Fruit fly (Drosophila melanogaster) whole organism, embryonic: ENCODE measurements around the gene CG12594.

ENCODE experiments used
- ATbp ChIP-seq: fragments of 200-800 bp; sonication (Bioruptor generic); optimal IDR thresholded peaks from 2 replicates; lab custom pipeline; 2017; ENCODE audit warnings: missing biosample characterization, mild to moderate bottlenecking, missing genetic modification characterization, missing genetic modification reagents
- Blimp-1 ChIP-seq: fragments of 200-800 bp; sonication (Bioruptor generic); optimal IDR thresholded peaks from 3 replicates; lab custom pipeline; 2018; ENCODE audit warnings: missing biosample characterization, missing genetic modification characterization, mild to moderate bottlenecking, moderate library complexity, missing genetic modification reagents
- CG10462 ChIP-seq: fragments of 200-800 bp; sonication (Bioruptor generic); optimal IDR thresholded peaks from 2 replicates; lab custom pipeline; 2016; ENCODE audit warnings: missing biosample characterization, missing genetic modification characterization
- CG10979 ChIP-seq: fragments of 200-800 bp; sonication (Bioruptor generic); optimal IDR thresholded peaks from 2 replicates; lab custom pipeline; 2018; ENCODE audit warnings: missing biosample characterization, mild to moderate bottlenecking, missing genetic modification characterization, moderate library complexity
- CG11247 ChIP-seq: fragments of 200-800 bp; sonication (Bioruptor generic); IDR thresholded peaks from 2 replicates; pipeline ENCODE4 v1.3.6; 2022; ENCODE audit warnings: missing biosample characterization, missing genetic modification characterization
- CG12659 ChIP-seq: fragments of 200-800 bp; sonication (Bioruptor generic); optimal IDR thresholded peaks from 3 replicates; lab custom pipeline; 2017; ENCODE audit warnings: mild to moderate bottlenecking, missing biosample characterization, missing genetic modification reagents, missing genetic modification characterization
- CG14014 ChIP-seq: fragments of 200-800 bp; sonication (Bioruptor generic); IDR thresholded peaks from 2 replicates; pipeline ENCODE4 v1.3.6; 2022; ENCODE audit warnings: missing biosample characterization, missing genetic modification characterization
- CG17186 ChIP-seq: fragments of 200-800 bp; sonication (Bioruptor generic); optimal IDR thresholded peaks from 3 replicates; lab custom pipeline; 2017; ENCODE audit warnings: missing biosample characterization, missing genetic modification reagents, missing genetic modification characterization
- CG17328 ChIP-seq: fragments of 200-800 bp; sonication (Bioruptor generic); IDR thresholded peaks from 2 replicates; pipeline ENCODE4 v1.3.6; 2022; ENCODE audit warnings: missing biosample characterization, missing genetic modification characterization
- CG17361 ChIP-seq: fragments of 200-800 bp; sonication (Bioruptor generic); IDR thresholded peaks from 3 replicates; pipeline ENCODE4 v1.3.6; 2022; ENCODE audit warnings: missing biosample characterization, missing genetic modification characterization
- CG18262 ChIP-seq: fragments of 200-800 bp; optimal IDR thresholded peaks from 3 replicates; lab custom pipeline; 2019; ENCODE audit warnings: missing biosample characterization, mild to moderate bottlenecking, missing genetic modification characterization, moderate library complexity
- CG34422 ChIP-seq: fragments of 200-800 bp; sonication (Bioruptor generic); IDR thresholded peaks from 3 replicates; pipeline ENCODE4 v1.3.6; 2022; ENCODE audit warnings: missing biosample characterization, missing genetic modification characterization
- CG4707 ChIP-seq: fragments of 200-800 bp; sonication (Bioruptor generic); optimal IDR thresholded peaks from 2 replicates; lab custom pipeline; 2018; ENCODE audit warnings: missing biosample characterization, mild to moderate bottlenecking, missing genetic modification characterization, moderate library complexity
- CG6175 ChIP-seq: fragments of 200-800 bp; sonication (Bioruptor generic); IDR thresholded peaks from 3 replicates; pipeline ENCODE4 v1.3.6; 2022; ENCODE audit warnings: missing biosample characterization, missing genetic modification characterization
- CG8290 ChIP-seq, 3 experiments: fragments of 200-800 bp; sonication (Bioruptor generic); optimal IDR thresholded peaks; 2 replicates each; lab custom pipeline; 2016 to 2019; ENCODE audit warnings: missing biosample characterization in 3 of 3, missing genetic modification characterization in 3 of 3, mild to moderate bottlenecking in 2 of 3, moderate library complexity in 1 of 3
- CG8944 ChIP-seq: fragments of 200-800 bp; sonication (Bioruptor generic); optimal IDR thresholded peaks from 3 replicates; lab custom pipeline; 2016; ENCODE audit warnings: missing biosample characterization, missing genetic modification characterization
- CG9215 ChIP-seq: fragments of 200-800 bp; sonication (Bioruptor generic); IDR thresholded peaks from 2 replicates; pipeline ENCODE4 v1.3.6; 2022; ENCODE audit warnings: missing biosample characterization, missing genetic modification characterization
- CrebB ChIP-seq: fragments of 200-800 bp; sonication (Bioruptor generic); optimal IDR thresholded peaks from 3 replicates; lab custom pipeline; 2018; ENCODE audit warnings: missing biosample characterization, mild to moderate bottlenecking, missing genetic modification characterization
- Drgx ChIP-seq: fragments of 200-800 bp; sonication (Bioruptor generic); IDR thresholded peaks from 2 replicates; pipeline ENCODE4 v1.3.6; 2022; ENCODE audit warnings: missing biosample characterization, missing genetic modification characterization
- Meics ChIP-seq: fragments of 200-800 bp; sonication (Bioruptor generic); optimal IDR thresholded peaks from 2 replicates; lab custom pipeline; 2017; ENCODE audit warnings: missing biosample characterization, mild to moderate bottlenecking, missing genetic modification characterization
- Mes4 ChIP-seq: fragments of 200-800 bp; sonication (Bioruptor generic); optimal IDR thresholded peaks from 2 replicates; lab custom pipeline; 2016; ENCODE audit warnings: missing biosample characterization, missing genetic modification characterization
- Myb ChIP-seq: fragments of 200-800 bp; sonication (Bioruptor generic); optimal IDR thresholded peaks from 2 replicates; lab custom pipeline; 2016; ENCODE audit warnings: missing biosample characterization, missing genetic modification characterization
- NC2α ChIP-seq: fragments of 200-800 bp; sonication (Bioruptor generic); optimal IDR thresholded peaks from 2 replicates; lab custom pipeline; 2016; ENCODE audit warnings: missing biosample characterization, missing genetic modification characterization
- Opbp ChIP-seq: fragments of 200-800 bp; sonication (Bioruptor generic); IDR thresholded peaks from 3 replicates; pipeline ENCODE4 v1.3.6; 2022; ENCODE audit warnings: missing biosample characterization, missing genetic modification characterization; ENCODE audit not compliant: partially characterized antibody
- Ptx1 ChIP-seq: fragments of 200-800 bp; sonication (Bioruptor generic); IDR thresholded peaks from 2 replicates; pipeline ENCODE4 v1.3.6; 2022; ENCODE audit warnings: missing biosample characterization, missing genetic modification characterization
- Ravus ChIP-seq: fragments of 200-800 bp; sonication (Bioruptor generic); IDR thresholded peaks from 2 replicates; pipeline ENCODE4 v1.3.6; 2022; ENCODE audit warnings: missing biosample characterization, missing genetic modification characterization
- Rx ChIP-seq: fragments of 200-800 bp; sonication (Bioruptor generic); IDR thresholded peaks from 2 replicates; pipeline ENCODE4 v1.3.6; 2022; ENCODE audit warnings: missing biosample characterization, missing genetic modification characterization
- Sin3A ChIP-seq: fragments of >200 bp; optimal IDR thresholded peaks from 2 replicates; lab custom pipeline; 2018
- Sox102F ChIP-seq: fragments of 200-800 bp; sonication (Bioruptor generic); optimal IDR thresholded peaks from 2 replicates; lab custom pipeline; 2018; ENCODE audit warnings: missing biosample characterization, mild to moderate bottlenecking, missing genetic modification characterization, moderate library complexity
- Ssrp ChIP-seq: fragments of 200-800 bp; sonication (Bioruptor generic); optimal IDR thresholded peaks from 2 replicates; lab custom pipeline; 2018; ENCODE audit warnings: missing biosample characterization, mild to moderate bottlenecking, missing genetic modification characterization, moderate library complexity
- Xrp1 ChIP-seq: fragments of 200-800 bp; sonication (Bioruptor generic); IDR thresholded peaks from 2 replicates; pipeline ENCODE4 v1.3.6; 2022; ENCODE audit warnings: missing biosample characterization, missing genetic modification characterization
- amos ChIP-seq: fragments of 200-800 bp; sonication (Bioruptor generic); IDR thresholded peaks from 2 replicates; pipeline ENCODE4 v1.3.6; 2022; ENCODE audit warnings: missing biosample characterization, missing genetic modification characterization; ENCODE audit not compliant: partially characterized antibody
- crp ChIP-seq, 2 experiments: fragments of 200-800 bp; sonication (Bioruptor generic); optimal IDR thresholded peaks; 2 replicates in 1 of 2; 3 replicates in 1 of 2; lab custom pipeline; 2017; ENCODE audit warnings: missing biosample characterization in 2 of 2, missing genetic modification characterization in 2 of 2, mild to moderate bottlenecking in 1 of 2, moderate library complexity in 1 of 2
- dmrt99B ChIP-seq: fragments of 200-800 bp; sonication (Bioruptor generic); optimal IDR thresholded peaks from 2 replicates; lab custom pipeline; 2018; ENCODE audit warnings: missing biosample characterization, mild to moderate bottlenecking, missing genetic modification characterization, moderate library complexity
- emc ChIP-seq: fragments of 200-800 bp; sonication (Bioruptor generic); optimal IDR thresholded peaks from 2 replicates; lab custom pipeline; 2016; ENCODE audit warnings: missing biosample characterization, missing genetic modification characterization
- gsb-n ChIP-seq: fragments of 200-800 bp; sonication (Bioruptor generic); optimal IDR thresholded peaks from 3 replicates; lab custom pipeline; 2018; ENCODE audit warnings: missing biosample characterization, mild to moderate bottlenecking, missing genetic modification characterization
- hkb ChIP-seq, 2 experiments: fragments of 200-800 bp in 1 of 2; fragments of >200 bp in 1 of 2; sonication (Bioruptor generic) in 1 of 2; IDR thresholded peaks in 1 of 2; optimal IDR thresholded peaks in 1 of 2; 2 replicates each; pipeline versions ENCODE4 v1.3.6 to Lab custom; 2017 to 2022; ENCODE audit warnings: missing biosample characterization in 1 of 2, missing genetic modification characterization in 1 of 2
- jumu ChIP-seq: fragments of 200-800 bp; sonication (Bioruptor generic); optimal IDR thresholded peaks from 3 replicates; lab custom pipeline; 2016; ENCODE audit warnings: missing biosample characterization, missing genetic modification characterization
- lbe ChIP-seq: fragments of 200-800 bp; sonication (Bioruptor generic); optimal IDR thresholded peaks from 2 replicates; lab custom pipeline; 2016; ENCODE audit warnings: missing biosample characterization, mild to moderate bottlenecking, missing genetic modification characterization
- lov ChIP-seq, 2 experiments: fragments of 200-800 bp in 1 of 2; fragments of >200 bp in 1 of 2; sonication (Bioruptor generic) in 1 of 2; IDR thresholded peaks in 1 of 2; optimal IDR thresholded peaks in 1 of 2; 2 replicates in 1 of 2; 3 replicates in 1 of 2; pipeline versions ENCODE4 v1.3.6 to Lab custom; 2017 to 2022; ENCODE audit warnings: missing biosample characterization in 1 of 2, missing genetic modification characterization in 1 of 2
- nerfin-2 ChIP-seq: fragments of 200-800 bp; sonication (Bioruptor generic); IDR thresholded peaks from 2 replicates; pipeline ENCODE4 v1.3.6; 2022; ENCODE audit warnings: missing biosample characterization, missing genetic modification characterization; ENCODE audit not compliant: partially characterized antibody
- odd ChIP-seq: fragments of 200-800 bp; sonication (Bioruptor generic); optimal IDR thresholded peaks from 2 replicates; lab custom pipeline; 2017; ENCODE audit warnings: missing biosample characterization, mild to moderate bottlenecking, missing genetic modification characterization
- phol ChIP-seq: fragments of 200-800 bp; sonication (Bioruptor generic); optimal IDR thresholded peaks from 3 replicates; lab custom pipeline; 2018; ENCODE audit warnings: missing biosample characterization, mild to moderate bottlenecking, missing genetic modification characterization, moderate library complexity
- sd ChIP-seq: fragments of 200-800 bp; sonication (Bioruptor generic); optimal IDR thresholded peaks from 3 replicates; lab custom pipeline; 2018; ENCODE audit warnings: missing biosample characterization, mild to moderate bottlenecking, missing genetic modification characterization, moderate library complexity
- slp2 ChIP-seq: fragments of 200-800 bp; sonication (Bioruptor generic); optimal IDR thresholded peaks from 2 replicates; lab custom pipeline; 2016; ENCODE audit warnings: missing biosample characterization, missing genetic modification characterization
- so ChIP-seq: fragments of 200-800 bp; sonication (Bioruptor generic); IDR thresholded peaks from 3 replicates; pipeline ENCODE4 v1.3.6; 2022; ENCODE audit warnings: missing biosample characterization, missing genetic modification characterization
- ttk ChIP-seq: fragments of 200-800 bp; sonication (Bioruptor generic); IDR thresholded peaks from 2 replicates; pipeline ENCODE4 v2.1.2; 2022; ENCODE audit warnings: missing biosample characterization, missing genetic modification characterization
- tup ChIP-seq: fragments of 200-800 bp; sonication (Bioruptor generic); optimal IDR thresholded peaks from 2 replicates; lab custom pipeline; 2016; ENCODE audit warnings: missing biosample characterization, mild to moderate bottlenecking, missing genetic modification characterization, moderate library complexity
- wek ChIP-seq: fragments of 200-800 bp; sonication (Bioruptor generic); optimal IDR thresholded peaks from 3 replicates; lab custom pipeline; 2018; ENCODE audit warnings: missing biosample characterization, mild to moderate bottlenecking, missing genetic modification characterization, moderate library complexity

CG12594 gene

dm6 chr3R:11773999-11774397, 52.5 kb downstream of the CG12594 start (continued):
- TF ChIP-seq CG4707 (GFP tag; lab: Kevin White, UChicago) (no peak), Ptx1 (GFP tag; lab: Robert Waterston, UW) (peak; percentile 67), CG8290 (GFP tag; optimal IDR thresholded peaks at IDR 0.05; lab: Kevin White, UChicago) (peak; percentile 19), CG8290 (tag; optimal IDR thresholded peaks at IDR 0.05; lab: Kevin White, UChicago) (no peak), CG34422 (GFP tag; lab: Robert Waterston, UW) (no peak), CG11247 (GFP tag; lab: Robert Waterston, UW) (no peak), CG6175 (GFP tag; lab: Robert Waterston, UW) (no peak), Meics (GFP tag; lab: Kevin White, UChicago) (peak; percentile 81), Mes4 (GFP tag; lab: Kevin White, UChicago) (no peak), CG10979 (tag; lab: Kevin White, UChicago) (peak; percentile 86), Rx (no peak), NC2α (no peak), crp (GFP tag; optimal IDR thresholded peaks at IDR 0.05; lab: Kevin White, UChicago) (no peak), CG14014 (GFP tag; lab: Robert Waterston, UW) (peak; percentile 45; the same call in 1 of the 2 replicates), amos (GFP tag; lab: Robert Waterston, UW) (no peak), CG10462 (peak; percentile 4), sd (tag; lab: Kevin White, UChicago) (peak; percentile 4), CG17328 (GFP tag; lab: Robert Waterston, UW) (no peak; the same call in 1 of the 2 replicates), Sox102F (GFP tag; lab: Kevin White, UChicago) (peak; percentile 74), Xrp1 (GFP tag; lab: Robert Waterston, UW) (peak; percentile 73; the same call in 1 of the 2 replicates), jumu (GFP tag; lab: Kevin White, UChicago) (no peak), so (no peak), slp2 (no peak), hkb (optimal IDR thresholded peaks at IDR 0.05; lab: Kevin White, UChicago) (no peak), hkb (GFP tag; IDR thresholded peaks at IDR 0.05; lab: Robert Waterston, UW) (no peak), emc (GFP tag; lab: Kevin White, UChicago) (no peak), CG12659 (GFP tag; lab: Kevin White, UChicago) (peak; percentile 73), ATbp (peak; percentile 41), phol (tag; lab: Kevin White, UChicago) (peak; percentile 74), CG9215 (GFP tag; lab: Robert Waterston, UW) (peak; percentile 54; the same call in 1 of the 2 replicates), CG8944 (peak; percentile 1), Ravus (GFP tag; lab: Robert Waterston, UW) (no peak), Opbp (GFP tag; lab: Robert Waterston, UW) (no peak), Ssrp (peak; percentile 85), nerfin-2 (GFP tag; lab: Robert Waterston, UW) (no peak), Myb (GFP tag; lab: Kevin White, UChicago) (no peak), CG17186 (GFP tag; lab: Kevin White, UChicago) (no peak), lbe (no peak), lov (optimal IDR thresholded peaks at IDR 0.05; lab: Kevin White, UChicago) (no peak), lov (GFP tag; IDR thresholded peaks at IDR 0.05; lab: Robert Waterston, UW) (no peak), gsb-n (tag; lab: Kevin White, UChicago) (peak; percentile 77), Sin3A (lab: Kevin White, UChicago) (no peak), Drgx (GFP tag; lab: Robert Waterston, UW) (no peak), Blimp-1 (GFP tag; lab: Kevin White, UChicago) (peak; percentile 35), CG18262 (tag; lab: Kevin White, UChicago) (peak; percentile 87), odd (GFP tag; lab: Kevin White, UChicago) (peak; percentile 68), ttk (GFP tag; lab: Robert Waterston, UW) (peak; percentile 31), CrebB (peak; percentile 22), wek (GFP tag; lab: Kevin White, UChicago) (no peak), CG17361 (GFP tag; lab: Robert Waterston, UW) (peak; percentile 84), dmrt99B (peak; percentile 86), tup (no peak)
